Worm (Caenorhabditis elegans) whole organism, L4 larva: ENCODE measurements around the gene phy-4.

ENCODE experiments used
- aly-2 ChIP-seq: sonication (generic microtip); optimal IDR thresholded peaks from 2 replicates; lab custom pipeline; 2018; ENCODE audit warnings: missing biosample characterization, missing genetic modification characterization
- egl-43 ChIP-seq: fragments of 200-800 bp; sonication (Bioruptor generic); IDR thresholded peaks from 2 replicates; pipeline ENCODE4 v1.3.6; 2022; ENCODE audit warnings: missing genetic modification reagents, missing genetic modification characterization, missing compliant biosample characterization
- unc-39 ChIP-seq: sonication (generic microtip); optimal IDR thresholded peaks from 2 replicates; lab custom pipeline; 2017; ENCODE audit warnings: missing biosample characterization, missing genetic modification characterization
- ztf-11 ChIP-seq: fragments of 150-350 bp; optimal IDR thresholded peaks from 2 replicates; lab custom pipeline; 2014; ENCODE audit warnings: missing biosample characterization, missing genetic modification characterization

DNA sequence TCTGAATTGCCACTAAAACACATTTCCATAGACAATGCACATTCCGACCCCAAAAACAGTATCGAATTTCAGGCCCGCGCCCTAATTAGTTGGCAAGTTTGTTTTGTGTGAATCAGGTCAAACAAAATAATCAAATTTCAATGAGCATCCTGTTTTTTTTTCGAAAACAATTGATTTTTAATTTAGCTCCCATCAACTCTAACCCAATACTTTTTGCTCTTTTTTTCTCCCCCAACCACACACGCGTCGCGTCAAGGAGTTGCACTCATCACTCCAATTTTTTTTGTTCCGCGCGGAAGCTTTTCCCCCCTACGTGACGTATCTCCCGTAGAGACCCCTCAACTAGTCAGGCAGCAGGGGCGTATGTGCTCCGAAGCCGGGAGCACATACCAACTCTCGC is 12.1 kb downstream of the phy-4 start:
- TF ChIP-seq egl-43: no peak
- no peak for TF ChIP-seq aly-2
- no peak for TF ChIP-seq unc-39 (tag; lab: Kevin White, UChicago)
- no peak for TF ChIP-seq ztf-11 (tag; lab: Kevin White, UChicago)
